Worm (Caenorhabditis elegans): ENCODE data around the gene C48B4.13.

- TF ChIP-seq tra-4 (tag; optimal IDR thresholded peaks at IDR 0.05) (no peak), hmbx-1 (tag; optimal IDR thresholded peaks at IDR 0.05) (no peak)
Observed at ce11 chrIII:9544125-9544524, 24.4 kb upstream of the C48B4.13 start, which contains the start of gene ZK1098.9.
